Fruit fly (Drosophila melanogaster) whole organism, embryonic: Measurements from ENCODE around the gene CG12702.

ENCODE experiments used
- CG10366 ChIP-seq: fragments of 200-800 bp; sonication (Bioruptor generic); IDR thresholded peaks from 2 replicates; pipeline ENCODE4 v1.3.6; 2022; ENCODE audit warnings: missing biosample characterization, missing genetic modification characterization
- CG11695 ChIP-seq: fragments of 200-800 bp; sonication (Bioruptor generic); IDR thresholded peaks from 3 replicates; pipeline ENCODE4 v1.3.6; 2022; ENCODE audit warnings: missing biosample characterization, missing genetic modification characterization
- CG13775 ChIP-seq: fragments of 200-800 bp; sonication (Bioruptor generic); optimal IDR thresholded peaks from 3 replicates; lab custom pipeline; 2017; ENCODE audit warnings: missing biosample characterization, mild to moderate bottlenecking, missing genetic modification characterization
- CG31441 ChIP-seq: fragments of 200-800 bp; sonication (Bioruptor generic); IDR thresholded peaks from 2 replicates; pipeline ENCODE4 v1.3.6; 2022; ENCODE audit warnings: missing biosample characterization, missing genetic modification characterization
- CG3838 ChIP-seq: fragments of 200-800 bp; sonication (Bioruptor generic); optimal IDR thresholded peaks from 3 replicates; lab custom pipeline; 2016; ENCODE audit warnings: missing biosample characterization, missing genetic modification characterization
- Eip74EF ChIP-seq, 2 experiments: fragments of 200-800 bp in 1 of 2; fragments of >200 bp in 1 of 2; sonication (Bioruptor generic) in 1 of 2; optimal IDR thresholded peaks; 2 replicates each; lab custom pipeline; 2017 to 2019; ENCODE audit warnings: missing biosample characterization in 2 of 2, missing genetic modification characterization in 2 of 2, mild to moderate bottlenecking in 1 of 2, moderate library complexity in 1 of 2
- Hey ChIP-seq: fragments of 200-800 bp; sonication (Bioruptor generic); optimal IDR thresholded peaks from 3 replicates; lab custom pipeline; 2018; ENCODE audit warnings: missing biosample characterization, mild to moderate bottlenecking, missing genetic modification characterization
- NC2β ChIP-seq: fragments of 200-800 bp; sonication (Bioruptor generic); optimal IDR thresholded peaks from 2 replicates; lab custom pipeline; 2016; ENCODE audit warnings: missing biosample characterization, missing genetic modification characterization
- Tbp ChIP-seq: fragments of >200 bp; optimal IDR thresholded peaks from 2 replicates; lab custom pipeline; 2018; ENCODE audit warnings: missing biosample characterization, missing genetic modification characterization
- bab2 ChIP-seq: fragments of 200-800 bp; sonication (Bioruptor generic); optimal IDR thresholded peaks from 2 replicates; lab custom pipeline; 2016; ENCODE audit warnings: missing biosample characterization, missing genetic modification characterization
- pum ChIP-seq: fragments of 200-800 bp; sonication (Bioruptor generic); optimal IDR thresholded peaks from 2 replicates; lab custom pipeline; 2016; ENCODE audit warnings: missing biosample characterization, missing genetic modification characterization
- unc-4 ChIP-seq: fragments of 200-800 bp; sonication (Bioruptor generic); IDR thresholded peaks from 2 replicates; pipeline ENCODE4 v1.3.6; 2022; ENCODE audit warnings: missing biosample characterization, missing genetic modification characterization; ENCODE audit not compliant: partially characterized antibody

DNA sequence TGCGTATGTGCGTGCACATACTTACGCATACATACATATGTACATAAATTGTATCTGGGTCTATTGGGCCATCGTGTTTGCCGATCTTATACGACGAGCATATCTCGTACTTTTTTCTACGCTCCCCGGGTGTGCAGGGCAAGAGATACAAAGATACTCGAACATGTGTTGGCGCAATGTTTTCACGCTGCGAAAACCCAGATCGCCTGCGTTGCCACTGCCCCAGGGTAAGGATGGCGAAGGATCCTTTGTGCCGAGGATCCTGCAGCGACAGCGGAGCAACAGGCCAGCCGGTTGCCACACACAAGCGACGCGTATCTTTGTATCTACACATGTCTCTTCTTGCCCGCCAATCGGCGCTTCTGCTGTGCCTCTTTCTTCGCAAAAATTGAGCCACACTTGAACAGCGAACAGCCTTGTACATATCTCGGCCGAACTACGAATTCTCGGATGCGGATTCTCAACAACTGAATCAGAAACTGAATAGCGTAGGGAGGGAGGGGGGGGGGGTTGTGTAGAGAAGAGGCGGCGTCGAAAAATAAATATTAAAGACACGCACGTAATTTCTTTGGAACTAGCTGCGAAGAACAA lies 10.5 kb upstream of the CG12702 start:
- TF ChIP-seq pum (GFP tag; lab: Kevin White, UChicago) (no peak), CG3838 (GFP tag; lab: Kevin White, UChicago) (no peak), bab2 (GFP tag; lab: Kevin White, UChicago) (no peak), CG13775 (GFP tag; lab: Kevin White, UChicago) (no peak), Eip74EF (GFP tag; optimal IDR thresholded peaks at IDR 0.05; lab: Kevin White, UChicago) (no peak), CG11695 (GFP tag; lab: Robert Waterston, UW) (no peak), CG31441 (GFP tag; lab: Robert Waterston, UW) (no peak), Hey (no peak), CG10366 (GFP tag; lab: Robert Waterston, UW) (no peak), Tbp (GFP tag; lab: Kevin White, UChicago) (no peak), unc-4 (GFP tag; lab: Robert Waterston, UW) (no peak), NC2β (GFP tag; lab: Kevin White, UChicago) (no peak)
